Worm (Caenorhabditis elegans): ENCODE measurements around the gene cwp-2.

- TF ChIP-seq nhr-6 (tag; optimal IDR thresholded peaks at IDR 0.05) (no peak), mab-5 (tag; optimal IDR thresholded peaks at IDR 0.05) (no peak), lin-13 (GFP tag; optimal IDR thresholded peaks at IDR 0.05) (no peak), snpc-4 (tag; optimal IDR thresholded peaks at IDR 0.05) (no peak), alr-1 (tag; optimal IDR thresholded peaks at IDR 0.05) (no peak), sem-4 (tag; optimal IDR thresholded peaks at IDR 0.05) (no peak), nhr-237 (tag; optimal IDR thresholded peaks at IDR 0.05) (no peak), aly-2 (tag; optimal IDR thresholded peaks at IDR 0.05) (no peak), nhr-25 (tag; optimal IDR thresholded peaks at IDR 0.05) (no peak), skn-1 (tag; optimal IDR thresholded peaks at IDR 0.05) (no peak), ZK546.5 (tag; optimal IDR thresholded peaks at IDR 0.05) (no peak)
These were observed 48.1 kb downstream of the cwp-2 start, which contains the start of gene R02F11.2 for ce11 chrV:4794308-4794707.
